Worm (Caenorhabditis elegans): ENCODE measurements around the gene cutc-1.
A peak's percentile ranks its signal among the peaks of the same experiment; 100 is the strongest.

Gene cutc-1

ce11 chrIII:8411976-8412375 is 8.6 kb upstream of the cutc-1 start (continued):
- TF ChIP-seq nfyb-1 (GFP tag; IDR thresholded peaks at IDR 0.05) (0 out of 2 replicates have a peak, but pooled peaks have one; percentile 43), egrh-3 (GFP tag; IDR thresholded peaks at IDR 0.05) (peak; percentile 23; the same call in 1 of the 2 replicates), zim-3 (tag; optimal IDR thresholded peaks at IDR 0.05) (no peak), B0336.3 (GFP tag; IDR thresholded peaks at IDR 0.05) (peak; percentile 47; the same call in 1 of the 2 replicates), F52B5.7 (tag; optimal IDR thresholded peaks at IDR 0.05) (no peak), egl-44 (GFP tag; IDR thresholded peaks at IDR 0.05) (no peak), T26A5.8 (tag; optimal IDR thresholded peaks at IDR 0.05) (no peak), unc-62 (GFP tag; optimal IDR thresholded peaks at IDR 0.05) (no peak), repo-1 (tag; optimal IDR thresholded peaks at IDR 0.05) (no peak), snpc-4 (GFP tag; optimal IDR thresholded peaks at IDR 0.05) (no peak), snpc-4 (tag; optimal IDR thresholded peaks at IDR 0.05) (peak in 3 of 4 experiments; percentile 2 to 52 (median 18)), let-607 (tag; optimal IDR thresholded peaks at IDR 0.05) (peak; percentile 10 to 15), mes-4 (tag; optimal IDR thresholded peaks at IDR 0.05) (no peak), madf-6 (GFP tag; IDR thresholded peaks at IDR 0.05) (peak; percentile 32; the same call in 1 of the 2 replicates), mel-28 (tag; optimal IDR thresholded peaks at IDR 0.05; ENCODE audit: borderline replicate concordance) (no peak), lin-54 (GFP tag; optimal IDR thresholded peaks at IDR 0.05) (peak; percentile 35), let-526 (GFP tag; IDR thresholded peaks at IDR 0.05) (no peak), F39B2.1 (GFP tag; IDR thresholded peaks at IDR 0.05) (no peak), nhr-80 (tag; optimal IDR thresholded peaks at IDR 0.05) (peak; percentile 96), rcor-1 (GFP tag; IDR thresholded peaks at IDR 0.05) (no peak), ccch-3 (GFP tag; optimal IDR thresholded peaks at IDR 0.05) (no peak), attf-5 (GFP tag; optimal IDR thresholded peaks at IDR 0.05) (peak; percentile 88), nfya-1 (tag; optimal IDR thresholded peaks at IDR 0.05; ENCODE audit: borderline replicate concordance, insufficient read depth) (no peak), Y67H2A.10 (GFP tag; conservative IDR thresholded peaks at IDR 0.05) (no peak), pha-4 (tag; optimal IDR thresholded peaks at IDR 0.05) (peak; percentile 56), K12H6.12 (tag; optimal IDR thresholded peaks at IDR 0.05) (peak; percentile 67), ceh-58 (GFP tag; IDR thresholded peaks at IDR 0.05) (no peak)

- TF ChIP-seq unc-62 (GFP tag; optimal IDR thresholded peaks at IDR 0.05), result no peak
- peak; percentile 1 for TF ChIP-seq nhr-80 (tag; optimal IDR thresholded peaks at IDR 0.05)
Observed at ce11 chrIII:8410747-8411146, 7.3 kb upstream of the cutc-1 start.

ce11 chrIII:8409166-8409565 is 5.8 kb upstream of the cutc-1 start, which contains the start of gene ZK353.9:
Gene ZK353.9 (plus strand): TSS chrIII:8409496.
- TF ChIP-seq bed-2 (GFP tag; IDR thresholded peaks at IDR 0.05) (no peak), cebp-2 (GFP tag; IDR thresholded peaks at IDR 0.05) (no peak), die-1 (tag; optimal IDR thresholded peaks at IDR 0.05) (no peak), Y67H2A.10 (GFP tag; conservative IDR thresholded peaks at IDR 0.05) (no peak), hsf-1 (GFP tag; IDR thresholded peaks at IDR 0.05) (no peak), K12H6.12 (tag; optimal IDR thresholded peaks at IDR 0.05) (no peak), bed-1 (GFP tag; IDR thresholded peaks at IDR 0.05) (no peak), hlh-26 (GFP tag; conservative IDR thresholded peaks at IDR 0.05) (no peak), akir-1 (GFP tag; optimal IDR thresholded peaks at IDR 0.05) (no peak), ztf-3 (GFP tag; optimal IDR thresholded peaks at IDR 0.05) (no peak), T07F8.4 (tag; optimal IDR thresholded peaks at IDR 0.05) (no peak), nfya-2 (GFP tag; IDR thresholded peaks at IDR 0.05) (no peak)

Data from whole organism, young adult.